Worm (Caenorhabditis elegans) whole organism, L4/young adult: ENCODE results near the gene Y62F5A.9.

Experiments used
- dao-5 ChIP-seq: sonication (generic microtip); optimal IDR thresholded peaks from 2 replicates; lab custom pipeline; 2016; ENCODE audit warnings: missing genotype, missing genetic modification characterization, moderate library complexity, missing compliant biosample characterization
- him-1 ChIP-seq: sonication (generic microtip); optimal IDR thresholded peaks from 2 replicates; lab custom pipeline; 2016; ENCODE audit warnings: missing genotype, missing genetic modification reagents, missing genetic modification characterization, missing compliant biosample characterization

DNA sequence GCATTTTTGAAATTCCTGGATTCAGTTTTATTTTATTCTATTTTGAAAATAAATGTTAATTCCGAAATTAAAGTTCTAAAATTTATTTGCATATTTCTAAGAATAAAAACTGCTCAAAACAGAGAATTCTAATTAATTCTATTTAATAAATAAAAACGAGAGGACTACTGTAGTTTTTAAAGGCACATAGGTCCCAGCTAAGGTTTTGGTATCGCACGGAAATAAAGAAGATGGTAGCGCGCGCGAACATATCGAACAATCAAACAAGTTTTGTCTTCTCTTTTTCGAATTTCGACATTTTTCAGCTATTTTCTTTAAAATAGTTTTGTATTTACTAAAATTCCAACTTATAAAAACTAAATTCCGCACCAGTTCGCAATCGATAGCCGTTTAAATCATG is 39.2 kb upstream of the Y62F5A.9 start:
- TF ChIP-seq him-1 (tag; lab: Kevin White, UChicago): no peak
- no peak for TF ChIP-seq dao-5 (tag; lab: Kevin White, UChicago)
